Fruit fly (Drosophila melanogaster) whole organism: ENCODE results near the gene CG43759.

Experiments used
- CG8478 ChIP-seq: fragments of >200 bp; optimal IDR thresholded peaks from 2 replicates; lab custom pipeline; 2018; ENCODE audit warnings: inconsistent platforms
- Dll ChIP-seq: fragments of >200 bp; optimal IDR thresholded peaks from 2 replicates; lab custom pipeline; 2017
- EcR ChIP-seq, 2 experiments: fragments of >200 bp; optimal IDR thresholded peaks; 2 replicates each; lab custom pipeline; 2017; ENCODE audit warnings: missing biosample characterization in 2 of 2, missing genetic modification characterization in 2 of 2, missing genetic modification reagents in 2 of 2
- pan ChIP-seq: fragments of >200 bp; optimal IDR thresholded peaks from 2 replicates; lab custom pipeline; 2017
- psq ChIP-seq: fragments of >200 bp; optimal IDR thresholded peaks from 2 replicates; lab custom pipeline; 2017
- usp ChIP-seq: fragments of >200 bp; optimal IDR thresholded peaks from 2 replicates; lab custom pipeline; 2017; ENCODE audit warnings: missing biosample characterization, missing genetic modification characterization, mixed read lengths

DNA sequence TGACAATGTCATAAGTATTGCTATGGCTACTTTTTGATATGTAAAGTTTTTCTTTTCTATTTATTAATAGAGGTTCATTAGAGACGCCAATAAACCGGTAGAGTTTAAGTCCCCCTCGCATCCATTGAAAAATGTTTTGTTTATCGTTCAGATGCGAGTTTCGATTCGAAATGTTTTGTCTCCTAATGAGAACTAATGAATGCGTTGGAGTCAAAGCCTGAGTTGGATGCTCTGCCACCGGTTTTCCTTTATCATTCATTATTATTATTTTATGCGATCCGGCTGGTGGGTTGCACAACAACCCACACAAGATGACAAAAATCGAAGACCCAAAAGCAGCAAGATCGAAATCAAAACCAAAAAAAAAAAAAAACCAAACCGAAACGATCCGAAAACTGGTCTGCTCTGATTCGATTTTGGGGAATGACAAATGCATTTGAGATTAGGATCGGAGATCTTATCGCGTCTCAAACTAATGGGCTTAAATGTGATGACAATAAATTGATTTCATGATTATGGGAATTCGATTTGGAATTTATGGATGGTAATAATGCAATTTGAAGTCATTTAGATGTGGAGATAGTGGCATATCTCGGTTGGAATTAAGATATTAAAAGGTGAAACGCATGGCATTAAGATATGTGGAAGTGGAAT, 55.2 kb downstream of the CG43759 start:
- TF ChIP-seq psq (no peak), Dll (lab: Kevin White, UChicago) (no peak), usp (GFP tag; lab: Kevin White, UChicago) (no peak), pan (lab: Kevin White, UChicago) (no peak), EcR (GFP tag; optimal IDR thresholded peaks at IDR 0.05; lab: Kevin White, UChicago) (no peak), CG8478 (no peak)
